Fruit fly (Drosophila melanogaster): ENCODE measurements around the gene CG17028.

DNA sequence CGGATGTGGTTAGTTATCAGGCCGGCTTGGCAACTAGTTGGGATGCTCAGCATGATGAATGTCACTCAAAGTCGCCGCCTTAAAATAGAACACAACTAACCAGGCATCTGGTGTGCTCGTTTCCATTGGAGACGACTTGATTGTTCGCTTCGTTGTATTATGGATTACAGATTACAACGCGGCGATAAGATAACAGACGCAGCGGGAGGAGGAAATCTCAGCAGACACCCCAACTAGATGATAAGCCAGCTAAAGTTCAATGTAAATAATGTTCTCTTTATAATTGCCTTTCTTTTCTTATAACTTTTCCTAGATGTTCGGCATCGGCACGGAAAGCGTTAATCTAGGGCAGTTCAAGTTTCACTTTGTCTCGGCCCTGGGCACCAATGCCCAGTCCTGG, 9.6 kb upstream of the CG17028 start:
- TF ChIP-seq CrebA (GFP tag; optimal IDR thresholded peaks at IDR 0.05; ENCODE audit: borderline replicate concordance) (no peak), CG32264 (GFP tag; optimal IDR thresholded peaks at IDR 0.05) (no peak), lola (GFP tag; optimal IDR thresholded peaks at IDR 0.05) (no peak), Vsx2 (GFP tag; optimal IDR thresholded peaks at IDR 0.05; ENCODE audit: partially characterized antibody) (no peak), dsf (GFP tag; optimal IDR thresholded peaks at IDR 0.05; ENCODE audit: borderline replicate concordance) (no peak), Hr78 (GFP tag; optimal IDR thresholded peaks at IDR 0.05) (no peak), h (GFP tag; optimal IDR thresholded peaks at IDR 0.05) (no peak), psq (GFP tag; optimal IDR thresholded peaks at IDR 0.05) (no peak), usp (GFP tag; optimal IDR thresholded peaks at IDR 0.05) (no peak), fru (GFP tag; optimal IDR thresholded peaks at IDR 0.05) (no peak), rgr (GFP tag; optimal IDR thresholded peaks at IDR 0.05) (no peak), brk (GFP tag; optimal IDR thresholded peaks at IDR 0.05) (no peak), br (GFP tag; optimal IDR thresholded peaks at IDR 0.05) (no peak)
